Worm (Caenorhabditis elegans) whole organism, L3 larva: Measurements from ENCODE around the gene fbxc-12.

Experiments used
- ama-1 ChIP-seq: fragments of 150-350 bp; optimal IDR thresholded peaks from 2 replicates; lab custom pipeline; 2018
- ceh-16 ChIP-seq: sonication (generic microtip); optimal IDR thresholded peaks from 2 replicates; lab custom pipeline; 2017; ENCODE audit warnings: missing biosample characterization, missing genetic modification characterization
- lin-39 ChIP-seq: fragments of 150-350 bp; optimal IDR thresholded peaks from 2 replicates; lab custom pipeline; 2018; ENCODE audit warnings: missing biosample characterization, missing genetic modification reagents, missing genetic modification characterization
- nfya-1 ChIP-seq: sonication (generic microtip); optimal IDR thresholded peaks from 2 replicates; lab custom pipeline; 2017; ENCODE audit warnings: missing genetic modification characterization, mild to moderate bottlenecking, missing compliant biosample characterization, antibody characterized with exemption, moderate library complexity; ENCODE audit not compliant: insufficient read depth
- nhr-237 ChIP-seq: fragments of 150-350 bp; optimal IDR thresholded peaks from 2 replicates; lab custom pipeline; 2014; ENCODE audit warnings: missing biosample characterization, missing genetic modification characterization
- nhr-28 ChIP-seq: fragments of 150-350 bp; optimal IDR thresholded peaks from 2 replicates; lab custom pipeline; 2014; ENCODE audit warnings: missing biosample characterization, missing genetic modification characterization
- nhr-77 ChIP-seq: fragments of 150-350 bp; optimal IDR thresholded peaks from 2 replicates; lab custom pipeline; 2014; ENCODE audit warnings: missing biosample characterization, missing genetic modification characterization
- pha-4 ChIP-seq: fragments of 150-350 bp; optimal IDR thresholded peaks from 2 replicates; lab custom pipeline; 2014; ENCODE audit warnings: missing biosample characterization, missing genetic modification reagents, missing genetic modification characterization
- ztf-4 ChIP-seq: fragments of 150-350 bp; optimal IDR thresholded peaks from 2 replicates; lab custom pipeline; 2014; ENCODE audit warnings: missing biosample characterization, missing genetic modification characterization

DNA sequence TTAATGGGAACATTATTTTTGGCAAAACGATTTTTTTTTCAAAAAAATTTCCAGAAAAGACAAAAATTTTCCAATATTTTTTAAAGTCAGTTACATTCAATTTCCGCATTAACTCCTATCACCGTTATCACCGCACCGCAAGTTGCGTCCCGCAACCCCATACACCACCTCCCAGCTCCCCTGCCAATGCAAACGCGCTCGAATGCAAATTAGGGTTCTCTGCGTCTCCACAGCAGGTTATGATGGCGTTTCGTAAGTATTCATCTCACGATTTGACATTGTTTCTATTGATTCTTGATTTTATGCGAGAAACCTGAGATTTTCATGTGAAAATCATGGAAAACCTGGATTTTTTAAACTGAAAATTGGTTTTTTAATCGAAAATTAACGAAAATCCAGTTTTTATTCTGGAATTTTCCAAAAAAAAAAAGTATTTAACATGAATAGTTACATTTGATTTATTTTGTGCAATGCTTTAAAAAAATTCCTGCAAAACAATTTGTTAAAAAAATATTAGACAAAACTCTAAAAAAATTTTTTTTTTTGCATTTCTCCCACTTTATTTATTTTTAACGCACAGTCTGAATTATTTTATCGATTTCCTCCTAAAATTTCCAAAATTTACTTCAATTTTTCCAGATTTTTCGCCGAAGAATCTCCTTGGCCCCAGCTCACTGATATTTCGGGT is 20.2 kb upstream of the fbxc-12 start, which contains the start of gene mak-2:
- TF ChIP-seq nhr-237 (tag; lab: Kevin White, UChicago) (no peak), lin-39 (tag; lab: Kevin White, UChicago) (peak; percentile 96), pha-4 (peak; percentile 87), ama-1 (lab: Kevin White, UChicago) (peak; percentile 59), ztf-4 (tag; lab: Kevin White, UChicago) (no peak), nhr-28 (tag; lab: Kevin White, UChicago) (no peak), nfya-1 (tag; lab: Kevin White, UChicago) (peak; percentile 66), ceh-16 (tag; lab: Kevin White, UChicago) (no peak), nhr-77 (tag; lab: Kevin White, UChicago) (no peak)
